Worm (Caenorhabditis elegans): ENCODE measurements around the gene W07G4.8.

The W07G4.8 gene

ce11 chrV:13003378-13003777 lies 46.0 kb downstream of the W07G4.8 start (continued):
- TF ChIP-seq vab-7 (GFP tag; IDR thresholded peaks at IDR 0.05) (peak; percentile 83), lin-13 (GFP tag; optimal IDR thresholded peaks at IDR 0.05) (peak; percentile 36), ztf-7 (tag; optimal IDR thresholded peaks at IDR 0.05) (peak; percentile 77), mep-1 (tag; optimal IDR thresholded peaks at IDR 0.05) (peak; percentile 85), attf-4 (tag; optimal IDR thresholded peaks at IDR 0.05) (no peak), cey-2 (tag; optimal IDR thresholded peaks at IDR 0.05; ENCODE audit: borderline replicate concordance, insufficient read depth) (no peak), spr-1 (tag; optimal IDR thresholded peaks at IDR 0.05) (peak; percentile 72), hlh-30 (tag; optimal IDR thresholded peaks at IDR 0.05; ENCODE audit: insufficient read depth) (peak; percentile 56), Y5F2A.4 (GFP tag; optimal IDR thresholded peaks at IDR 0.05) (peak; percentile 69), nhr-111 (GFP tag; optimal IDR thresholded peaks at IDR 0.05) (peak; percentile 66), lim-7 (GFP tag; IDR thresholded peaks at IDR 0.05) (peak; percentile 95), skn-1 (tag; optimal IDR thresholded peaks at IDR 0.05) (no peak), madf-5 (GFP tag; IDR thresholded peaks at IDR 0.05) (peak in 1 of 2 experiments; percentile 8; a peak in 1 of 4 replicates), ctbp-1 (GFP tag; IDR thresholded peaks at IDR 0.05) (peak; percentile 85), tra-1 (GFP tag; IDR thresholded peaks at IDR 0.05) (peak; percentile 77), mdl-1 (tag; optimal IDR thresholded peaks at IDR 0.05) (peak in 1 of 2 experiments; percentile 68), hif-1 (tag; optimal IDR thresholded peaks at IDR 0.05) (peak in 1 of 2 experiments; percentile 58)

ce11 chrV:13002070-13002469 lies 47.3 kb downstream of the W07G4.8 start, which contains the start of gene inft-2:
Gene inft-2 (plus strand): TSS chrV:13002317.
- TF ChIP-seq egl-43 (GFP tag; IDR thresholded peaks at IDR 0.05), result no peak
- TF ChIP-seq F49E8.2 (tag; optimal IDR thresholded peaks at IDR 0.05; ENCODE audit: borderline replicate concordance), result no peak
- no peak for TF ChIP-seq ceh-44 (GFP tag; IDR thresholded peaks at IDR 0.05)
- TF ChIP-seq lim-7 (GFP tag; IDR thresholded peaks at IDR 0.05), result no peak
- TF ChIP-seq unc-130 (GFP tag; optimal IDR thresholded peaks at IDR 0.05), result no peak
- no peak for TF ChIP-seq nhr-48 (tag; optimal IDR thresholded peaks at IDR 0.05)
- TF ChIP-seq ZK337.2 (GFP tag; IDR thresholded peaks at IDR 0.05), result no peak
- TF ChIP-seq ceh-62 (tag; optimal IDR thresholded peaks at IDR 0.05), result no peak
- TF ChIP-seq nhr-28 (tag; optimal IDR thresholded peaks at IDR 0.05), result peak; percentile 35
- no peak for TF ChIP-seq cey-2 (tag; optimal IDR thresholded peaks at IDR 0.05; ENCODE audit: borderline replicate concordance, insufficient read depth)
- TF ChIP-seq hif-1 (tag; optimal IDR thresholded peaks at IDR 0.05), result no peak
- TF ChIP-seq mdt-29 (GFP tag; IDR thresholded peaks at IDR 0.05), result no peak
- TF ChIP-seq ceh-32 (tag; optimal IDR thresholded peaks at IDR 0.05; ENCODE audit: poor library complexity), result no peak
- TF ChIP-seq ztf-11 (tag; optimal IDR thresholded peaks at IDR 0.05), result no peak
- TF ChIP-seq nhr-41 (GFP tag; IDR thresholded peaks at IDR 0.05), result no peak
- TF ChIP-seq spr-3 (GFP tag; optimal IDR thresholded peaks at IDR 0.05), result no peak
- TF ChIP-seq mep-1 (tag; optimal IDR thresholded peaks at IDR 0.05), result no peak
- no peak for TF ChIP-seq nhr-102 (tag; optimal IDR thresholded peaks at IDR 0.05)
- TF ChIP-seq pqm-1 (tag; optimal IDR thresholded peaks at IDR 0.05), result peak; percentile 19
- TF ChIP-seq F37D6.2 (tag; optimal IDR thresholded peaks at IDR 0.05), result no peak
- no peak for TF ChIP-seq ceh-28 (tag; optimal IDR thresholded peaks at IDR 0.05)
- no peak for TF ChIP-seq lin-15B (tag; optimal IDR thresholded peaks at IDR 0.05)
- TF ChIP-seq aha-1 (tag), result no peak
- TF ChIP-seq snpc-4 (tag; optimal IDR thresholded peaks at IDR 0.05), result no peak
- no peak for TF ChIP-seq spr-1 (tag; optimal IDR thresholded peaks at IDR 0.05)
- TF ChIP-seq F10B5.3 (tag; optimal IDR thresholded peaks at IDR 0.05), result no peak
- no peak for TF ChIP-seq zag-1 (tag; optimal IDR thresholded peaks at IDR 0.05)
- no peak for TF ChIP-seq duxl-1 (tag; optimal IDR thresholded peaks at IDR 0.05; ENCODE audit: poor library complexity)
- TF ChIP-seq F44E2.7 (GFP tag; IDR thresholded peaks at IDR 0.05), result no peak
- no peak for TF ChIP-seq hmg-1.1 (GFP tag; IDR thresholded peaks at IDR 0.05)
- no peak for TF ChIP-seq nhr-237 (tag; optimal IDR thresholded peaks at IDR 0.05)
- peak; percentile 46 for TF ChIP-seq dmd-6 (GFP tag; IDR thresholded peaks at IDR 0.05)
- TF ChIP-seq arid-1 (GFP tag; conservative IDR thresholded peaks at IDR 0.05), result no peak
- 0 out of 2 replicates have a peak, but pooled peaks have one; percentile 30 for TF ChIP-seq saeg-2 (GFP tag; IDR thresholded peaks at IDR 0.05)
- no peak for TF ChIP-seq mdl-1 (tag; optimal IDR thresholded peaks at IDR 0.05)
- TF ChIP-seq ama-1 (optimal IDR thresholded peaks at IDR 0.05), result no peak
- TF ChIP-seq mxl-2 (GFP tag; conservative IDR thresholded peaks at IDR 0.05), result no peak
- TF ChIP-seq madf-9 (GFP tag; conservative IDR thresholded peaks at IDR 0.05), result no peak
